Fruit fly (Drosophila melanogaster) whole organism, embryonic: ENCODE data around the gene Cont.

ENCODE experiments used
- B-H1 ChIP-seq: fragments of 200-800 bp; sonication (Bioruptor generic); IDR thresholded peaks from 3 replicates; pipeline ENCODE4 v1.3.6; 2022; ENCODE audit warnings: missing biosample characterization, missing genetic modification characterization
- CG12391 ChIP-seq: fragments of 200-800 bp; sonication (Bioruptor generic); optimal IDR thresholded peaks from 3 replicates; lab custom pipeline; 2018; ENCODE audit warnings: missing biosample characterization, mild to moderate bottlenecking, missing genetic modification characterization, moderate library complexity
- CG17359 ChIP-seq: fragments of 200-800 bp; sonication (Bioruptor generic); optimal IDR thresholded peaks from 3 replicates; lab custom pipeline; 2018; ENCODE audit warnings: missing biosample characterization, mild to moderate bottlenecking, missing genetic modification characterization, moderate library complexity
- CG17385 ChIP-seq: fragments of 200-800 bp; sonication (Bioruptor generic); optimal IDR thresholded peaks from 3 replicates; lab custom pipeline; 2018; ENCODE audit warnings: missing biosample characterization, mild to moderate bottlenecking, missing genetic modification characterization
- CG2116 ChIP-seq: fragments of 200-800 bp; sonication (Bioruptor generic); optimal IDR thresholded peaks from 3 replicates; lab custom pipeline; 2018; ENCODE audit warnings: missing biosample characterization, mild to moderate bottlenecking, missing genetic modification characterization
- CG3163 ChIP-seq: fragments of 200-800 bp; sonication (Bioruptor generic); optimal IDR thresholded peaks from 3 replicates; lab custom pipeline; 2016; ENCODE audit warnings: missing biosample characterization, missing genetic modification characterization
- CG33557 ChIP-seq: fragments of 200-800 bp; sonication (Bioruptor generic); optimal IDR thresholded peaks from 2 replicates; lab custom pipeline; 2019; ENCODE audit warnings: missing biosample characterization, mild to moderate bottlenecking, missing genetic modification characterization, moderate library complexity
- CG34224 ChIP-seq: fragments of 200-800 bp; sonication (Bioruptor generic); IDR thresholded peaks from 3 replicates; pipeline ENCODE4 v1.3.6; 2022; ENCODE audit warnings: missing biosample characterization, missing genetic modification characterization; ENCODE audit not compliant: partially characterized antibody
- CG34376 ChIP-seq: fragments of 200-800 bp; sonication (Bioruptor generic); optimal IDR thresholded peaks from 2 replicates; lab custom pipeline; 2018; ENCODE audit warnings: missing biosample characterization, mild to moderate bottlenecking, missing genetic modification characterization
- CG3847 ChIP-seq: fragments of 200-800 bp; sonication (Bioruptor generic); IDR thresholded peaks from 2 replicates; pipeline ENCODE4 v1.3.6; 2022; ENCODE audit warnings: missing biosample characterization, missing genetic modification characterization
- CG6254 ChIP-seq: fragments of 200-800 bp; sonication (Bioruptor generic); optimal IDR thresholded peaks from 3 replicates; lab custom pipeline; 2017; ENCODE audit warnings: mild to moderate bottlenecking, missing biosample characterization, missing genetic modification reagents, missing genetic modification characterization
- CG7372 ChIP-seq: fragments of 200-800 bp; sonication (Bioruptor generic); IDR thresholded peaks from 2 replicates; pipeline ENCODE4 v1.3.6; 2022; ENCODE audit warnings: missing biosample characterization, missing genetic modification characterization
- CG8290 ChIP-seq, 3 experiments: fragments of 200-800 bp; sonication (Bioruptor generic); optimal IDR thresholded peaks; 2 replicates each; lab custom pipeline; 2016 to 2019; ENCODE audit warnings: missing biosample characterization in 3 of 3, missing genetic modification characterization in 3 of 3, mild to moderate bottlenecking in 2 of 3, moderate library complexity in 1 of 3
- CG8359 ChIP-seq: fragments of 200-800 bp; sonication (Bioruptor generic); optimal IDR thresholded peaks from 2 replicates; lab custom pipeline; 2017; ENCODE audit warnings: missing biosample characterization, mild to moderate bottlenecking, missing genetic modification characterization, borderline replicate concordance
- CG9876 ChIP-seq: fragments of 200-800 bp; sonication (Bioruptor generic); optimal IDR thresholded peaks from 2 replicates; lab custom pipeline; 2016; ENCODE audit warnings: missing biosample characterization, missing genetic modification characterization
- CTCF ChIP-seq: fragments of 200-800 bp; sonication (Bioruptor generic); optimal IDR thresholded peaks from 2 replicates; lab custom pipeline; 2017; ENCODE audit warnings: missing biosample characterization, mild to moderate bottlenecking, missing genetic modification characterization, moderate library complexity
- Dp ChIP-seq: fragments of 200-800 bp; sonication (Bioruptor generic); optimal IDR thresholded peaks from 2 replicates; lab custom pipeline; 2018; ENCODE audit warnings: missing biosample characterization, mild to moderate bottlenecking, missing genetic modification characterization, moderate library complexity
- Fer3 ChIP-seq: fragments of 200-800 bp; sonication (Bioruptor generic); optimal IDR thresholded peaks from 2 replicates; lab custom pipeline; 2018; ENCODE audit warnings: missing biosample characterization, mild to moderate bottlenecking, missing genetic modification characterization, moderate library complexity
- HLH3B ChIP-seq: fragments of 200-800 bp; sonication (Bioruptor generic); IDR thresholded peaks from 2 replicates; pipeline ENCODE4 v1.3.6; 2022; ENCODE audit warnings: missing biosample characterization, missing genetic modification characterization
- Hmx ChIP-seq: fragments of 200-800 bp; sonication (Bioruptor generic); optimal IDR thresholded peaks from 2 replicates; lab custom pipeline; 2016; ENCODE audit warnings: missing biosample characterization, missing genetic modification characterization
- Hsf ChIP-seq: fragments of 200-800 bp; sonication (Bioruptor generic); optimal IDR thresholded peaks from 3 replicates; lab custom pipeline; 2016; ENCODE audit warnings: missing biosample characterization, missing genetic modification characterization
- Max ChIP-seq: fragments of 200-800 bp; sonication (Bioruptor generic); optimal IDR thresholded peaks from 2 replicates; lab custom pipeline; 2016; ENCODE audit warnings: missing biosample characterization, mild to moderate bottlenecking, missing genetic modification characterization
- Nf-YA ChIP-seq: fragments of 200-800 bp; sonication (Bioruptor generic); IDR thresholded peaks from 2 replicates; pipeline ENCODE4 v1.3.6; 2022; ENCODE audit warnings: missing biosample characterization, missing genetic modification characterization
- Stat92E ChIP-seq, 3 experiments: fragments of >200 bp in 2 of 3; fragments of 200-800 bp in 1 of 3; sonication (Bioruptor generic) in 1 of 3; optimal IDR thresholded peaks; 2 replicates each; lab custom pipeline; 2017 to 2019; ENCODE audit warnings: missing biosample characterization in 3 of 3, missing genetic modification characterization in 3 of 3, mild to moderate bottlenecking in 1 of 3, moderate library complexity in 1 of 3
- bbx ChIP-seq: fragments of 200-800 bp; sonication (Bioruptor generic); IDR thresholded peaks from 2 replicates; pipeline ENCODE4 v1.3.6; 2022; ENCODE audit warnings: missing biosample characterization, missing genetic modification characterization; ENCODE audit not compliant: partially characterized antibody
- bigmax ChIP-seq: fragments of 200-800 bp; sonication (Bioruptor generic); optimal IDR thresholded peaks from 2 replicates; lab custom pipeline; 2018; ENCODE audit warnings: missing biosample characterization, mild to moderate bottlenecking, missing genetic modification characterization
- cas ChIP-seq: fragments of 200-800 bp; sonication (Bioruptor generic); IDR thresholded peaks from 2 replicates; pipeline ENCODE4 v1.3.6; 2022; ENCODE audit warnings: missing biosample characterization, missing genetic modification characterization
- chinmo ChIP-seq: fragments of 200-800 bp; sonication (Bioruptor generic); IDR thresholded peaks from 4 replicates; pipeline ENCODE4 v1.3.6; 2022; ENCODE audit warnings: missing biosample characterization, missing genetic modification characterization; ENCODE audit not compliant: partially characterized antibody
- chm ChIP-seq: fragments of 200-800 bp; sonication (Bioruptor generic); IDR thresholded peaks from 2 replicates; pipeline ENCODE4 v1.3.6; 2022; ENCODE audit warnings: missing biosample characterization, missing genetic modification characterization
- ci ChIP-seq: fragments of 200-800 bp; sonication (Bioruptor generic); IDR thresholded peaks from 3 replicates; pipeline ENCODE4 v1.3.6; 2022; ENCODE audit warnings: missing biosample characterization, missing genetic modification characterization
- crp ChIP-seq, 2 experiments: fragments of 200-800 bp; sonication (Bioruptor generic); optimal IDR thresholded peaks; 2 replicates in 1 of 2; 3 replicates in 1 of 2; lab custom pipeline; 2017; ENCODE audit warnings: missing biosample characterization in 2 of 2, missing genetic modification characterization in 2 of 2, mild to moderate bottlenecking in 1 of 2, moderate library complexity in 1 of 2
- cwo ChIP-seq: fragments of 200-800 bp; sonication (Bioruptor generic); optimal IDR thresholded peaks from 3 replicates; lab custom pipeline; 2017; ENCODE audit warnings: missing biosample characterization, missing genetic modification characterization, mild to moderate bottlenecking, moderate library complexity, missing genetic modification reagents
- dimm ChIP-seq: fragments of 200-800 bp; sonication (Bioruptor generic); IDR thresholded peaks from 2 replicates; pipeline ENCODE4 v1.3.6; 2022; ENCODE audit warnings: missing biosample characterization, missing genetic modification characterization
- dmrt11E ChIP-seq: fragments of 200-800 bp; sonication (Bioruptor generic); optimal IDR thresholded peaks from 3 replicates; lab custom pipeline; 2018; ENCODE audit warnings: missing biosample characterization, mild to moderate bottlenecking, missing genetic modification characterization, moderate library complexity
- ems ChIP-seq: fragments of 200-800 bp; sonication (Bioruptor generic); optimal IDR thresholded peaks from 3 replicates; lab custom pipeline; 2016; ENCODE audit warnings: missing biosample characterization, missing genetic modification characterization
- exex ChIP-seq: fragments of 200-800 bp; sonication (Bioruptor generic); optimal IDR thresholded peaks from 4 replicates; lab custom pipeline; 2018; ENCODE audit warnings: missing biosample characterization, mild to moderate bottlenecking, missing genetic modification characterization, moderate library complexity
- fd3F ChIP-seq: fragments of 200-800 bp; sonication (Bioruptor generic); optimal IDR thresholded peaks from 2 replicates; lab custom pipeline; 2018; ENCODE audit warnings: missing biosample characterization, mild to moderate bottlenecking, missing genetic modification characterization, moderate library complexity
- ind ChIP-seq: fragments of 200-800 bp; sonication (Bioruptor generic); optimal IDR thresholded peaks from 3 replicates; lab custom pipeline; 2016; ENCODE audit warnings: missing biosample characterization, missing genetic modification characterization
- inv ChIP-seq: fragments of 200-800 bp; sonication (Bioruptor generic); IDR thresholded peaks from 2 replicates; pipeline ENCODE4 v1.3.6; 2022; ENCODE audit warnings: missing biosample characterization, missing genetic modification characterization; ENCODE audit not compliant: partially characterized antibody
- nom ChIP-seq: fragments of 200-800 bp; sonication (Bioruptor generic); optimal IDR thresholded peaks from 2 replicates; lab custom pipeline; 2017; ENCODE audit warnings: missing biosample characterization, missing genetic modification characterization, mild to moderate bottlenecking, moderate library complexity, missing genetic modification reagents
- pzg ChIP-seq: fragments of 200-800 bp; sonication (Bioruptor generic); optimal IDR thresholded peaks from 3 replicates; lab custom pipeline; 2018; ENCODE audit warnings: missing biosample characterization, mild to moderate bottlenecking, missing genetic modification characterization, moderate library complexity
- sc ChIP-seq, 3 experiments: fragments of >200 bp in 2 of 3; fragments of 200-800 bp in 1 of 3; sonication (Bioruptor generic) in 1 of 3; optimal IDR thresholded peaks; 2 replicates in 2 of 3; 3 replicates in 1 of 3; lab custom pipeline; 2017; ENCODE audit warnings: mild to moderate bottlenecking in 1 of 3, missing biosample characterization in 1 of 3, missing genetic modification characterization in 1 of 3, missing genetic modification reagents in 1 of 3
- sob ChIP-seq: fragments of 200-800 bp; sonication (Bioruptor generic); IDR thresholded peaks from 2 replicates; pipeline ENCODE4 v1.3.6; 2022; ENCODE audit warnings: missing biosample characterization, missing genetic modification characterization
- usp ChIP-seq: fragments of >200 bp; optimal IDR thresholded peaks from 2 replicates; lab custom pipeline; 2017; ENCODE audit warnings: missing biosample characterization, missing genetic modification characterization
- vvl ChIP-seq: fragments of 200-800 bp; sonication (Bioruptor generic); IDR thresholded peaks from 2 replicates; pipeline ENCODE4 v1.3.6; 2022; ENCODE audit warnings: missing biosample characterization, missing genetic modification characterization
- wdn ChIP-seq: fragments of 200-800 bp; sonication (Bioruptor generic); IDR thresholded peaks from 2 replicates; pipeline ENCODE4 v1.3.6; 2022; ENCODE audit warnings: missing biosample characterization, missing genetic modification characterization

Cont gene

DNA sequence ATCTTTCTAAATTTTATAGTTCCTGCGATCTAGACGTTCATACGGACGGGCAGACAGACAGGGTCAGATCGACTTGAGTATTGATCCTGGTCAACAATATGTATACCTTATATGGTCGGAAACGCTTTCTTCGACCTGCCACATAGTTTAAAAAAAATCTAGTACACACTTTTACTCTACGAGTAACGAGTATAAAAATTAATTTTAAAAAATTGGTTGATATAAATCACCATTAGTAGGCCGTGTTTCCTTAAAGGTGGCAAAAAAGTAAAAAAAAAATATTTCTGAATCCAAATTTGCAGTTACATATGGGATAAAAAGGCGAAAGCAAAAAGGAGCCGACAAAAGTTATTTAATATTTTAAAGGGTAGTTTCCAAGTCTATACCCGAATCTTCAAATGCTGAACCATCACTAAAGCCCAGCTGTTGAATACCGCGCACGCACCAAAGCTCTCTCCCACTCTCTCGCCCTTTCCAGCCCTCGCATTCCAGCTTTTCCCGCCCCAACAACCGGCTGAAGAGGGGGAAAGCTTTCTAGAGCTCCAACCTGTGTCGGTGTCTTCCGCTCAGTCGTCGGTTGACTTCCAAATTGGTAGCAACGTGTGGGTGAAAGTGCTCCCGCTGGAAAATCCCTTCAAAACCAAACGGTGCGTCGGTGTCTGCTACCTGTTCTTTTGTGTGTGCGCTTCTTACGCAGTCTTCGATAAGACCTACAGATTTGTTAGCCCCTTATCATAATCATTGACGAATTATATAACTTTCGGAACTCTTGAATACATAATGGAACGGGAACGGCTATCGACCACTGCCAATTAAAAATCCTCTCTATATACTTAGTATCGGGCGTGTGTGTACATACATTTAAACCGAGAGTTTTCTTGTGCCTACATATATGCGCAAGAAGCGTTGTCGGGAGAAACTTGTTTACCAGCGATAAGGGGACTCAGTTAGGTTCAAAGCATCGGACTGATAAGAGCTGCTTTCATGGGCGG is 2.4 kb upstream of the Cont start, which contains the start of gene Sfxn1-3 (continued):
- TF ChIP-seq Dp = peak; percentile 12
- peak; percentile 49 for TF ChIP-seq pzg
- peak; percentile 93 for TF ChIP-seq exex (tag; lab: Kevin White, UChicago)
- peak; percentile 60 for TF ChIP-seq CG17385
- TF ChIP-seq CG8290 (GFP tag; optimal IDR thresholded peaks at IDR 0.05; lab: Kevin White, UChicago) = peak; percentile 36
- peak in 1 of 2 experiments; percentile 80 for TF ChIP-seq CG8290 (tag; optimal IDR thresholded peaks at IDR 0.05; lab: Kevin White, UChicago)
- TF ChIP-seq sob (GFP tag; lab: Robert Waterston, UW) = peak; percentile 55
- TF ChIP-seq Hsf (GFP tag; lab: Kevin White, UChicago) = peak; percentile 34
- peak; percentile 8 for TF ChIP-seq Fer3 (tag; lab: Kevin White, UChicago)
- 0 out of 2 replicates have a peak, but pooled peaks have one; percentile 8 for TF ChIP-seq HLH3B
- peak in 1 of 2 experiments; percentile 66 for TF ChIP-seq crp (GFP tag; optimal IDR thresholded peaks at IDR 0.05; lab: Kevin White, UChicago)
- peak; percentile 78 for TF ChIP-seq nom
- TF ChIP-seq Hmx (GFP tag; lab: Kevin White, UChicago) = no peak
- TF ChIP-seq CG8359 (GFP tag; lab: Kevin White, UChicago) = no peak
- no peak for TF ChIP-seq CG7372 (GFP tag; lab: Robert Waterston, UW)
- no peak for TF ChIP-seq dmrt11E (tag; lab: Kevin White, UChicago)
- peak; percentile 44 for TF ChIP-seq CTCF
- TF ChIP-seq Nf-YA (GFP tag; lab: Robert Waterston, UW) = peak; percentile 44
- no peak for TF ChIP-seq bigmax (GFP tag; lab: Kevin White, UChicago)
- peak; percentile 17 for TF ChIP-seq CG12391 (tag; lab: Kevin White, UChicago)
- TF ChIP-seq vvl (GFP tag; lab: Robert Waterston, UW) = peak; percentile 54; the same call in 1 of the 2 replicates
- no peak for TF ChIP-seq usp (GFP tag; lab: Kevin White, UChicago)
- peak; percentile 37 for TF ChIP-seq CG17359 (tag; lab: Kevin White, UChicago)
- peak; percentile 98 for TF ChIP-seq CG34376 (GFP tag; lab: Kevin White, UChicago)
- TF ChIP-seq ems (GFP tag; lab: Kevin White, UChicago) = peak; percentile 10
- no peak for TF ChIP-seq cas
- no peak for TF ChIP-seq Max (GFP tag; lab: Kevin White, UChicago)
- no peak for TF ChIP-seq fd3F
- peak; percentile 47 for TF ChIP-seq CG3163 (GFP tag; lab: Kevin White, UChicago)
- TF ChIP-seq dimm (GFP tag; lab: Robert Waterston, UW) = no peak
- peak; percentile 73 for TF ChIP-seq ci (GFP tag; lab: Robert Waterston, UW)
- peak; percentile 68; the same call in 1 of the 2 replicates for TF ChIP-seq chm (GFP tag; lab: Robert Waterston, UW)
- TF ChIP-seq bbx = peak; percentile 65
- no peak for TF ChIP-seq CG9876 (GFP tag; lab: Kevin White, UChicago)
- no peak for TF ChIP-seq CG33557 (GFP tag; lab: Kevin White, UChicago)
- TF ChIP-seq inv = no peak; the same call in 1 of the 2 replicates
- peak; percentile 56; the same call in 2 of the 3 replicates for TF ChIP-seq CG34224 (GFP tag; lab: Robert Waterston, UW)
- 0 out of 4 replicates have a peak, but pooled peaks have one; percentile 53 for TF ChIP-seq chinmo (GFP tag; lab: Robert Waterston, UW)
- peak; percentile 73 for TF ChIP-seq cwo (GFP tag; lab: Kevin White, UChicago)
- 0 out of 2 replicates have a peak, but pooled peaks have one; percentile 7 for TF ChIP-seq CG3847 (GFP tag; lab: Robert Waterston, UW)
- TF ChIP-seq B-H1 = no peak
- no peak for TF ChIP-seq CG6254 (GFP tag; lab: Kevin White, UChicago)
- TF ChIP-seq ind (GFP tag; lab: Kevin White, UChicago) = peak; percentile 18
- TF ChIP-seq sc (optimal IDR thresholded peaks at IDR 0.05; lab: Kevin White, UChicago) = no peak
- TF ChIP-seq sc (GFP tag; optimal IDR thresholded peaks at IDR 0.05; lab: Kevin White, UChicago) = no peak
- no peak for TF ChIP-seq wdn (GFP tag; lab: Robert Waterston, UW)
- peak in 1 of 3 experiments; percentile 61 for TF ChIP-seq Stat92E (GFP tag; optimal IDR thresholded peaks at IDR 0.05; lab: Kevin White, UChicago)
- TF ChIP-seq CG2116 = peak; percentile 8
